Worm (Caenorhabditis elegans) whole organism, late embryonic: Measurements from ENCODE around the gene algn-9.

Experiments
- F13H6.1 ChIP-seq: sonication (generic microtip); optimal IDR thresholded peaks from 2 replicates; lab custom pipeline; 2016; ENCODE audit warnings: missing genetic modification characterization, missing compliant biosample characterization
- Y22D7AL.16 ChIP-seq: sonication (generic microtip); optimal IDR thresholded peaks from 2 replicates; lab custom pipeline; 2016; ENCODE audit warnings: missing genetic modification characterization, missing compliant biosample characterization
- ceh-14 ChIP-seq: sonication (generic microtip); optimal IDR thresholded peaks from 2 replicates; lab custom pipeline; 2016; ENCODE audit warnings: missing genotype, missing genetic modification characterization, missing compliant biosample characterization
- ceh-45 ChIP-seq: fragments of 200-800 bp; sonication (Bioruptor generic); IDR thresholded peaks from 2 replicates; pipeline ENCODE4 v1.3.6; 2022; ENCODE audit warnings: missing genetic modification reagents, missing genetic modification characterization, missing compliant biosample characterization
- ceh-9 ChIP-seq: sonication (generic microtip); optimal IDR thresholded peaks from 2 replicates; lab custom pipeline; 2016; ENCODE audit warnings: mild to moderate bottlenecking, missing genetic modification characterization, inconsistent platforms, missing compliant biosample characterization
- fkh-10 ChIP-seq: fragments of 150-350 bp; optimal IDR thresholded peaks from 2 replicates; lab custom pipeline; 2014; ENCODE audit warnings: missing biosample characterization, missing genetic modification reagents, missing genetic modification characterization
- fkh-6 ChIP-seq: sonication (generic microtip); optimal IDR thresholded peaks from 2 replicates; lab custom pipeline; 2016; ENCODE audit warnings: missing genetic modification characterization, missing compliant biosample characterization
- hlh-6 ChIP-seq: sonication (generic microtip); optimal IDR thresholded peaks from 2 replicates; lab custom pipeline; 2016; ENCODE audit warnings: missing genotype, missing genetic modification characterization, missing compliant biosample characterization
- nhr-11 ChIP-seq: fragments of 150-350 bp; optimal IDR thresholded peaks from 2 replicates; lab custom pipeline; 2014; ENCODE audit warnings: missing biosample characterization, missing genetic modification characterization
- odd-2 ChIP-seq: sonication (generic microtip); optimal IDR thresholded peaks from 2 replicates; lab custom pipeline; 2017; ENCODE audit warnings: antibody characterized with exemption, mild to moderate bottlenecking, missing genetic modification characterization, missing compliant biosample characterization
- rnt-1 ChIP-seq: sonication (generic microtip); optimal IDR thresholded peaks from 2 replicates; lab custom pipeline; 2016; ENCODE audit warnings: missing genetic modification characterization, missing compliant biosample characterization
- syd-9 ChIP-seq: sonication (generic microtip); optimal IDR thresholded peaks from 2 replicates; lab custom pipeline; 2016; ENCODE audit warnings: mild to moderate bottlenecking, missing genetic modification characterization, moderate library complexity, missing compliant biosample characterization
- unc-3 ChIP-seq, 2 experiments: fragments of 200-800 bp in 1 of 2; sonication (Bioruptor generic) in 1 of 2; sonication (generic microtip) in 1 of 2; conservative IDR thresholded peaks in 1 of 2; optimal IDR thresholded peaks in 1 of 2; 2 replicates each; pipeline versions ENCODE4 v1.3.6 to Lab custom; 2016 to 2022; ENCODE audit warnings: missing compliant biosample characterization in 2 of 2, missing genetic modification characterization in 2 of 2, missing genetic modification reagents in 1 of 2
- unc-55 ChIP-seq: sonication (generic microtip); optimal IDR thresholded peaks from 2 replicates; lab custom pipeline; 2017; ENCODE audit warnings: missing biosample characterization, missing genetic modification reagents, missing genetic modification characterization

ce11 chrII:10627963-10628362 is 43.8 kb downstream of the algn-9 start, which contains the start of gene M28.8:
- no peak for TF ChIP-seq F13H6.1 (tag; lab: Kevin White, UChicago)
- TF ChIP-seq nhr-11 (tag; lab: Kevin White, UChicago): no peak
- no peak for TF ChIP-seq fkh-10 (GFP tag; lab: Kevin White, UChicago)
- TF ChIP-seq ceh-45 (GFP tag; lab: Robert Waterston, UW): no peak
- TF ChIP-seq odd-2: no peak
- TF ChIP-seq ceh-9 (tag; lab: Kevin White, UChicago): no peak
- TF ChIP-seq Y22D7AL.16 (tag; lab: Kevin White, UChicago): no peak
- no peak for TF ChIP-seq syd-9 (tag; lab: Kevin White, UChicago)
- no peak for TF ChIP-seq ceh-14
- no peak for TF ChIP-seq rnt-1 (tag; lab: Kevin White, UChicago)
- TF ChIP-seq unc-55 (GFP tag; lab: Kevin White, UChicago): no peak
- TF ChIP-seq hlh-6 (tag; lab: Kevin White, UChicago): no peak
- no peak for TF ChIP-seq fkh-6 (tag; lab: Kevin White, UChicago)
- no peak for TF ChIP-seq unc-3 (GFP tag; conservative IDR thresholded peaks at IDR 0.05; lab: Robert Waterston, UW)
- TF ChIP-seq unc-3 (tag; optimal IDR thresholded peaks at IDR 0.05; lab: Kevin White, UChicago): no peak
